Worm (Caenorhabditis elegans) whole organism, young adult: ENCODE results near the gene W04E12.2.
A peak's percentile ranks its signal among the peaks of the same experiment; 100 is the strongest.
"Not testable (repeated sequence)": the region's sequence is repeated elsewhere in the genome, so short reads cannot be mapped to it uniquely, and the experiment has no call there.

ENCODE experiments used
- B0261.1 ChIP-seq: sonication (generic microtip); optimal IDR thresholded peaks from 2 replicates; lab custom pipeline; 2016; ENCODE audit warnings: mild to moderate bottlenecking, missing genetic modification characterization, moderate library complexity, missing compliant biosample characterization
- F22D6.2 ChIP-seq: sonication (generic microtip); optimal IDR thresholded peaks from 2 replicates; lab custom pipeline; 2016; ENCODE audit warnings: mild to moderate bottlenecking, missing genetic modification characterization, missing compliant biosample characterization
- F55B11.4 ChIP-seq: sonication (generic microtip); optimal IDR thresholded peaks from 2 replicates; lab custom pipeline; 2016; ENCODE audit warnings: missing compliant biosample characterization, missing genetic modification characterization, borderline replicate concordance; ENCODE audit not compliant: insufficient read depth
- K12H6.12 ChIP-seq: fragments of 200-800 bp; sonication (Bioruptor generic); optimal IDR thresholded peaks from 2 replicates; lab custom pipeline; 2018; ENCODE audit warnings: mild to moderate bottlenecking, missing genetic modification characterization, missing compliant biosample characterization
- Y79H2A.3 ChIP-seq: fragments of 200-800 bp; sonication (Bioruptor generic); conservative IDR thresholded peaks from 2 replicates; pipeline ENCODE4 v1.3.6; 2022; ENCODE audit warnings: missing genetic modification reagents, missing genetic modification characterization, missing compliant biosample characterization
- ama-1 ChIP-seq, 3 experiments: fragments of 150-350 bp in 1 of 3; sonication (generic microtip) in 2 of 3; optimal IDR thresholded peaks; 2 replicates each; lab custom pipeline; 2014 to 2018; ENCODE audit warnings: missing biosample characterization in 2 of 3, missing genetic modification characterization in 2 of 3, missing genetic modification reagents in 2 of 3
- athp-1 ChIP-seq: sonication (generic microtip); optimal IDR thresholded peaks from 2 replicates; lab custom pipeline; 2017; ENCODE audit warnings: mild to moderate bottlenecking, missing genetic modification characterization, missing compliant biosample characterization
- attf-3 ChIP-seq: fragments of 200-800 bp; sonication (Bioruptor generic); conservative IDR thresholded peaks from 2 replicates; pipeline ENCODE4 v1.3.6; 2022; ENCODE audit warnings: missing genetic modification reagents, missing genetic modification characterization, missing compliant biosample characterization
- attf-6 ChIP-seq: fragments of 200-800 bp; sonication (Bioruptor generic); IDR thresholded peaks from 2 replicates; pipeline ENCODE4 v1.3.6; 2022; ENCODE audit warnings: missing genetic modification reagents, missing genetic modification characterization, missing compliant biosample characterization
- ccch-3 ChIP-seq: fragments of 200-800 bp; sonication (Bioruptor generic); optimal IDR thresholded peaks from 2 replicates; lab custom pipeline; 2018; ENCODE audit warnings: mild to moderate bottlenecking, missing genetic modification characterization, missing compliant biosample characterization
- cebp-2 ChIP-seq: fragments of 200-800 bp; sonication (Bioruptor generic); IDR thresholded peaks from 2 replicates; pipeline ENCODE4 v1.3.6; 2022; ENCODE audit warnings: missing genetic modification characterization, missing compliant biosample characterization
- ceh-27 ChIP-seq: fragments of 200-800 bp; sonication (Bioruptor generic); optimal IDR thresholded peaks from 2 replicates; lab custom pipeline; 2018; ENCODE audit warnings: mild to moderate bottlenecking, missing genetic modification characterization, moderate library complexity, missing compliant biosample characterization
- hlh-12 ChIP-seq: sonication (generic microtip); optimal IDR thresholded peaks from 2 replicates; lab custom pipeline; 2016; ENCODE audit warnings: missing genetic modification characterization, missing compliant biosample characterization
- hmg-20 ChIP-seq: fragments of 200-800 bp; sonication (Bioruptor generic); IDR thresholded peaks from 2 replicates; pipeline ENCODE4 v1.3.6; 2022; ENCODE audit warnings: missing genetic modification reagents, missing genetic modification characterization, missing compliant biosample characterization
- let-526 ChIP-seq: fragments of 200-800 bp; sonication (Bioruptor generic); IDR thresholded peaks from 2 replicates; pipeline ENCODE4 v1.3.6; 2022; ENCODE audit warnings: missing genetic modification reagents, missing genetic modification characterization, missing compliant biosample characterization
- lin-35 ChIP-seq, 3 experiments: fragments of 150-350 bp in 2 of 3; sonication (generic microtip) in 1 of 3; optimal IDR thresholded peaks; 2 replicates each; lab custom pipeline; 2014 to 2018; ENCODE audit warnings: missing biosample characterization in 3 of 3, missing genetic modification characterization in 3 of 3, missing genetic modification reagents in 3 of 3
- madf-3 ChIP-seq: fragments of 200-800 bp; sonication (Bioruptor generic); IDR thresholded peaks from 2 replicates; pipeline ENCODE4 v1.3.6; 2022; ENCODE audit warnings: missing genetic modification reagents, missing genetic modification characterization, missing compliant biosample characterization
- madf-8 ChIP-seq: fragments of 200-800 bp; sonication (Bioruptor generic); conservative IDR thresholded peaks from 2 replicates; pipeline ENCODE4 v1.3.6; 2022; ENCODE audit warnings: missing genetic modification reagents, missing genetic modification characterization, missing compliant biosample characterization
- mel-28 ChIP-seq: sonication (generic microtip); optimal IDR thresholded peaks from 2 replicates; lab custom pipeline; 2016; ENCODE audit warnings: borderline replicate concordance, mild to moderate bottlenecking, missing genetic modification characterization, missing compliant biosample characterization
- mes-4 ChIP-seq: sonication (generic microtip); optimal IDR thresholded peaks from 2 replicates; lab custom pipeline; 2016; ENCODE audit warnings: missing genotype, missing genetic modification characterization, missing compliant biosample characterization
- nfya-1 ChIP-seq: sonication (generic microtip); optimal IDR thresholded peaks from 2 replicates; lab custom pipeline; 2017; ENCODE audit warnings: antibody characterized with exemption, missing compliant biosample characterization, missing genetic modification characterization, borderline replicate concordance; ENCODE audit not compliant: insufficient read depth
- nhr-27 ChIP-seq: fragments of 200-800 bp; sonication (Bioruptor generic); optimal IDR thresholded peaks from 2 replicates; lab custom pipeline; 2018; ENCODE audit warnings: mild to moderate bottlenecking, missing genetic modification characterization, moderate library complexity, missing compliant biosample characterization
- rcor-1 ChIP-seq: fragments of 200-800 bp; sonication (Bioruptor generic); IDR thresholded peaks from 2 replicates; pipeline ENCODE4 v1.3.6; 2022; ENCODE audit warnings: missing genetic modification reagents, missing genetic modification characterization, missing compliant biosample characterization
- rec-8 ChIP-seq, 2 experiments: sonication (generic microtip); optimal IDR thresholded peaks; 2 replicates each; lab custom pipeline; 2016; ENCODE audit warnings: mild to moderate bottlenecking in 2 of 2, missing genetic modification characterization in 2 of 2, missing genetic modification reagents in 2 of 2, missing genotype in 2 of 2, missing biosample characterization in 1 of 2, missing compliant biosample characterization in 1 of 2, moderate library complexity in 1 of 2
- repo-1 ChIP-seq: sonication (generic microtip); optimal IDR thresholded peaks from 2 replicates; lab custom pipeline; 2017; ENCODE audit warnings: mild to moderate bottlenecking, missing genetic modification characterization, missing compliant biosample characterization
- snpc-3.4 ChIP-seq: sonication (generic microtip); optimal IDR thresholded peaks from 2 replicates; lab custom pipeline; 2017; ENCODE audit warnings: missing genetic modification characterization, mild to moderate bottlenecking, missing compliant biosample characterization, antibody characterized with exemption, moderate library complexity, missing genotype, missing genetic modification reagents
- unc-130 ChIP-seq: sonication (generic microtip); optimal IDR thresholded peaks from 2 replicates; lab custom pipeline; 2016; ENCODE audit warnings: missing genetic modification reagents, missing genetic modification characterization, missing compliant biosample characterization
- ztf-25 ChIP-seq: fragments of 200-800 bp; sonication (Bioruptor generic); IDR thresholded peaks from 2 replicates; pipeline ENCODE4 v1.3.6; 2022; ENCODE audit warnings: missing genetic modification reagents, missing genetic modification characterization, missing compliant biosample characterization
- ztf-3 ChIP-seq: fragments of 200-800 bp; sonication (Bioruptor generic); optimal IDR thresholded peaks from 2 replicates; lab custom pipeline; 2018; ENCODE audit warnings: mild to moderate bottlenecking, missing genetic modification characterization, missing compliant biosample characterization

W04E12.2 gene

DNA sequence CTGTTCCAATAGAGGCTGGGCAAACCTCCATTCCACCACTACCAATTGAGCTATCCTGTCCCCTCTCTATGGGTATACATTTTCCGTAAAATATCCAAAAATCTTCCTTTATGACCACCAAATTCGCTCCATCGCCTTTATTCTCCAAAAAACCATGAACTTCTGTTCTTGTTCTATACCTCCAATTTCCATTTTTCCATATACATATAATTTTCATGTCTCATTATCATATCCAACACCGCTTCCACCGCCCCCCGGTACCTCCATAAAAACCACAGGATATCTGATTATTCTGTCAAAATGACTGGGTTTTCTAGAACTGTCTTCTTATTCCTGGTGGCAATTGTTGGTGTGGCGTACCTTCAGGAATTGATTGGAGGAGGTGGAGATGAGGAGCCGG lies 25.1 kb downstream of the W04E12.2 start, which contains the start of gene Y43F8C.17:
Y43F8C.17 (plus strand) TSS at position 301 of the 400 bp plus-strand sequence.
- TF ChIP-seq cebp-2 (GFP tag; lab: Robert Waterston, UW): 0 out of 2 replicates have a peak, but pooled peaks have one; percentile 43
- no peak for TF ChIP-seq mes-4 (tag; lab: Kevin White, UChicago)

DNA sequence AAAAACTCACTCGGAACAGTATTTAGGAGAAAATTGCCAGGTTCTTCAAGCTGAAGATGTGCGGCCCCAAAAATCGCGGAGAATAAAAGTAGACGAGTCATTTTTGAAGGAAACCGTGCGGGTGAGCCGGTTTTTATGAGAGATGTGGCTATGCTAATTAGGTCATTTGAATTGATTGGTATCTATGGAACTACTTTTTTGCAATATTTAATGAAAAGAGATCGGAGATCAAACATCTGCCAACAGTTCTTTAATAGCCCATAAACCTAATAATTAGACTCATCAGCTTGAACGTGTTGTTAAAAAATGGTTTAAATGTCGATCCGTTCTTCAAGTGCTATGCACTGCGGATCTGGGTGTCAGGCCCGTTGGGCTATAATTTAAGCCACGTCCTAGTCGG lies 25.5 kb downstream of the W04E12.2 start, which contains the start of gene Y43F8C.16:
Y43F8C.16 (minus strand) TSS at position 101 of the 400 bp plus-strand sequence.
- TF ChIP-seq ztf-25 (GFP tag; lab: Robert Waterston, UW) (no peak), rec-8 (tag; optimal IDR thresholded peaks at IDR 0.05; lab: Kevin White, UChicago) (no peak), attf-6 (GFP tag; lab: Robert Waterston, UW) (no peak), mel-28 (tag; lab: Kevin White, UChicago) (no peak), rcor-1 (GFP tag; lab: Robert Waterston, UW) (no peak), B0261.1 (tag; lab: Kevin White, UChicago) (no peak), athp-1 (tag; lab: Kevin White, UChicago) (no peak), K12H6.12 (tag; lab: Kevin White, UChicago) (no peak), hlh-12 (no peak), ceh-27 (GFP tag; lab: Kevin White, UChicago) (no peak), repo-1 (tag; lab: Kevin White, UChicago) (no peak), madf-8 (GFP tag; lab: Robert Waterston, UW) (no peak), hmg-20 (GFP tag; lab: Robert Waterston, UW) (no peak)
- TF ChIP-seq, all 124 proteins: peak for 0

DNA sequence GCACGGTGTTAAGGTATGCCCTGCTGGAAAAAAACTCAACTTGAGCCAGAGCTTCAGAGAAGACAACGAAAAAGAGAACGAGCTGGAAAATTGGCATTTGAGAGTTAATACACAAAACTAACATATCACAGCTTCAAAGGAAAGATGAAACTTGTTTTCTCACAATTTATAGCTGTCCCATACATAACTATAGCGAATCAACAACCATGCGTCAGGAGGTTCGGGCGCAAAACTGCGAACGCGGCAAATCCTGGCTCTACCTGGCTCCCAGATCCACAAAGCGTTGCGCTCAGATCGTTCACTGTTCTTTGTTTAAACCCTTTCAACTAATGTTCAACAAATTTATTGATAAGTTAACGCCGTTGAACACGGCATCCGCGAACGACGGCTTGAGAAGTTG lies 29.3 kb downstream of the W04E12.2 start, which contains the start of gene Y43F8C.23:
Y43F8C.23 (minus strand) TSS at position 101 of the 400 bp plus-strand sequence.
- TF ChIP-seq F22D6.2 (tag; lab: Kevin White, UChicago); ama-1 (optimal IDR thresholded peaks at IDR 0.05; lab: Kevin White, UChicago); ama-1 (GFP tag; optimal IDR thresholded peaks at IDR 0.05; lab: Kevin White, UChicago); unc-130: not testable (repeated sequence)

DNA sequence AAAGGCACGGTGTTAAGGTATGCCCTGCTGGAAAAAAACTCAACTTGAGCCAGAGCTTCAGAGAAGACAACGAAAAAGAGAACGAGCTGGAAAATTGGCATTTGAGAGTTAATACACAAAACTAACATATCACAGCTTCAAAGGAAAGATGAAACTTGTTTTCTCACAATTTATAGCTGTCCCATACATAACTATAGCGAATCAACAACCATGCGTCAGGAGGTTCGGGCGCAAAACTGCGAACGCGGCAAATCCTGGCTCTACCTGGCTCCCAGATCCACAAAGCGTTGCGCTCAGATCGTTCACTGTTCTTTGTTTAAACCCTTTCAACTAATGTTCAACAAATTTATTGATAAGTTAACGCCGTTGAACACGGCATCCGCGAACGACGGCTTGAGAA lies 30.4 kb downstream of the W04E12.2 start, which contains the start of gene Y43F8C.15:
Y43F8C.15 (minus strand) TSS at position 101 of the 400 bp plus-strand sequence.
- TF ChIP-seq attf-3 (GFP tag; lab: Robert Waterston, UW); nfya-1 (tag; lab: Kevin White, UChicago); ztf-3 (GFP tag; lab: Kevin White, UChicago): not testable (repeated sequence)

DNA sequence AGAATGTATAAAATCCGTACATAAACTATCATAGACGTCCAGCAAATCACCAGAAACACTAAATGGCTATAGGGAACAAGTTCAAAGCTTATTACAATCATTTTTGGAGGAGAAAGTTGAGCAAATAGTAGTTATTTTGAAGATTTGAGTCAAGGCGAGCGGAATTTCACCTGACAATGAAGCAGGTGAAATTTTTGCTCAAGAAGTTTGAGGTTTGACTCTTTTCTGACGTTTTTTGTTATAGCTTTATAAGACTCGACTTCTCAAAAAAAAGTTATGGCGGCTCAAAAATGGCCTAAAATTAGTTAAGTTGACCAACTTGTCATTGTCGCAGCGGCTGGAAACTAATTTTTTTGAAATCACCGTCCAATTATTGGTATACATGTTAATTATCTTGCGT lies 32.1 kb downstream of the W04E12.2 start, which contains the start of gene srv-3:
srv-3 (minus strand) TSS at position 101 of the 400 bp plus-strand sequence.
- TF ChIP-seq ccch-3 (GFP tag; lab: Kevin White, UChicago): no peak
- no peak for TF ChIP-seq ama-1 (optimal IDR thresholded peaks at IDR 0.05; lab: Kevin White, UChicago)
- no peak for TF ChIP-seq ama-1 (GFP tag; optimal IDR thresholded peaks at IDR 0.05; lab: Kevin White, UChicago)
- no peak for TF ChIP-seq lin-35 (GFP tag; optimal IDR thresholded peaks at IDR 0.05; lab: Kevin White, UChicago)
- TF ChIP-seq nhr-27 (tag; lab: Kevin White, UChicago): no peak
- TF ChIP-seq snpc-3.4 (tag; lab: Kevin White, UChicago): no peak
- TF ChIP-seq let-526: no peak
- no peak for TF ChIP-seq Y79H2A.3 (GFP tag; lab: Robert Waterston, UW)
- no peak for TF ChIP-seq madf-3 (GFP tag; lab: Robert Waterston, UW)
- TF ChIP-seq F55B11.4 (tag; lab: Kevin White, UChicago): no peak
